Worm (Caenorhabditis elegans): ENCODE results near the gene F49H6.15.

The F49H6.15 gene

ce11 chrV:17013232-17013631 lies 13.0 kb downstream of the F49H6.15 start, which contains the start of gene clec-241:
Gene clec-241 (minus strand): TSS chrV:17013332.
- TF ChIP-seq unc-86 (tag; optimal IDR thresholded peaks at IDR 0.05), result no peak
- no peak for TF ChIP-seq K02D7.2 (tag; optimal IDR thresholded peaks at IDR 0.05)
- TF ChIP-seq ceh-2 (tag; optimal IDR thresholded peaks at IDR 0.05), result no peak
- no peak for TF ChIP-seq zip-5 (tag; optimal IDR thresholded peaks at IDR 0.05)
- TF ChIP-seq ceh-45 (GFP tag; IDR thresholded peaks at IDR 0.05), result no peak
- TF ChIP-seq mec-3 (tag; optimal IDR thresholded peaks at IDR 0.05; ENCODE audit: borderline replicate concordance), result no peak

- TF ChIP-seq hlh-13 (GFP tag; optimal IDR thresholded peaks at IDR 0.05) (no peak), sox-2 (GFP tag; IDR thresholded peaks at IDR 0.05) (no peak), tbx-2 (tag; optimal IDR thresholded peaks at IDR 0.05) (no peak), mec-3 (tag; optimal IDR thresholded peaks at IDR 0.05; ENCODE audit: borderline replicate concordance) (no peak), ztf-16 (tag; optimal IDR thresholded peaks at IDR 0.05) (no peak), elt-4 (tag; optimal IDR thresholded peaks at IDR 0.05) (no peak), syd-9 (tag; optimal IDR thresholded peaks at IDR 0.05) (no peak), unc-3 (GFP tag; conservative IDR thresholded peaks at IDR 0.05) (no peak), unc-3 (tag; optimal IDR thresholded peaks at IDR 0.05) (no peak), ama-1 (optimal IDR thresholded peaks at IDR 0.05) (no peak), unc-42 (tag; optimal IDR thresholded peaks at IDR 0.05) (no peak), ceh-30 (tag; optimal IDR thresholded peaks at IDR 0.05) (no peak), C38D4.7 (GFP tag; optimal IDR thresholded peaks at IDR 0.05) (no peak), pha-4 (tag; optimal IDR thresholded peaks at IDR 0.05) (no peak), ceh-34 (tag; optimal IDR thresholded peaks at IDR 0.05) (no peak)
Measured at ce11 chrV:17009342-17010064, 16.7 kb downstream of the F49H6.15 start, which contains the start of the genes clc-12 and clec-240. Gene clc-12 (minus strand): TSS chrV:17009388. Gene clec-240 (plus strand): TSS chrV:17010014.

- TF ChIP-seq tbx-2 (tag; optimal IDR thresholded peaks at IDR 0.05) (no peak), ceh-48 (tag; optimal IDR thresholded peaks at IDR 0.05) (no peak), pag-3 (tag; optimal IDR thresholded peaks at IDR 0.05; ENCODE audit: borderline replicate concordance) (no peak), hlh-8 (tag; optimal IDR thresholded peaks at IDR 0.05) (no peak), hlh-6 (tag; optimal IDR thresholded peaks at IDR 0.05) (no peak)
Measured at ce11 chrV:17008302-17008701, 17.9 kb downstream of the F49H6.15 start, which contains the start of gene sri-69. Gene sri-69 (minus strand): TSS chrV:17008402.

- TF ChIP-seq unc-42 (tag; optimal IDR thresholded peaks at IDR 0.05) (no peak), ztf-16 (tag; optimal IDR thresholded peaks at IDR 0.05) (no peak), che-1 (tag; optimal IDR thresholded peaks at IDR 0.05) (no peak), ceh-48 (tag; optimal IDR thresholded peaks at IDR 0.05) (no peak), ceh-9 (tag; optimal IDR thresholded peaks at IDR 0.05) (no peak), ttx-3 (tag; optimal IDR thresholded peaks at IDR 0.05) (no peak), odd-2 (tag; optimal IDR thresholded peaks at IDR 0.05) (no peak), ama-1 (optimal IDR thresholded peaks at IDR 0.05) (no peak), C08G9.2 (tag; optimal IDR thresholded peaks at IDR 0.05) (no peak), nhr-11 (tag; optimal IDR thresholded peaks at IDR 0.05) (no peak), hlh-30 (tag; optimal IDR thresholded peaks at IDR 0.05; ENCODE audit: insufficient read depth) (no peak), madf-2 (tag; optimal IDR thresholded peaks at IDR 0.05) (no peak), dmd-4 (tag; optimal IDR thresholded peaks at IDR 0.05; ENCODE audit: borderline replicate concordance) (no peak), fkh-6 (tag; optimal IDR thresholded peaks at IDR 0.05) (no peak), elt-2 (tag; optimal IDR thresholded peaks at IDR 0.05) (no peak), ceh-24 (tag; optimal IDR thresholded peaks at IDR 0.05) (no peak)
Measured at ce11 chrV:17005189-17005588, 21.0 kb downstream of the F49H6.15 start, which contains the start of gene srh-131. Gene srh-131 (plus strand): TSS chrV:17005489.

All from whole organism, late embryonic.